Worm (Caenorhabditis elegans) whole organism, L2 larva: ENCODE measurements around the gene F55F10.3.

Source experiments
- C34F6.9 ChIP-seq: fragments of 150-350 bp; optimal IDR thresholded peaks from 2 replicates; lab custom pipeline; 2014; ENCODE audit warnings: missing biosample characterization, missing genetic modification characterization
- F13H6.1 ChIP-seq: sonication (generic microtip); optimal IDR thresholded peaks from 2 replicates; lab custom pipeline; 2016; ENCODE audit warnings: missing genetic modification characterization, missing compliant biosample characterization
- R02D3.7 ChIP-seq: fragments of 150-350 bp; optimal IDR thresholded peaks from 2 replicates; lab custom pipeline; 2014; ENCODE audit warnings: missing biosample characterization, missing genetic modification characterization
- ZK546.5 ChIP-seq: sonication (generic microtip); optimal IDR thresholded peaks from 2 replicates; lab custom pipeline; 2017; ENCODE audit warnings: missing biosample characterization, missing genetic modification characterization
- alr-1 ChIP-seq: fragments of 150-350 bp; optimal IDR thresholded peaks from 2 replicates; lab custom pipeline; 2014; ENCODE audit warnings: missing biosample characterization, missing genetic modification characterization
- blmp-1 ChIP-seq: sonication (generic microtip); optimal IDR thresholded peaks from 2 replicates; lab custom pipeline; 2017; ENCODE audit warnings: missing genetic modification characterization, mild to moderate bottlenecking, missing compliant biosample characterization, antibody characterized with exemption, moderate library complexity; ENCODE audit not compliant: insufficient read depth
- ceh-16 ChIP-seq: fragments of 150-350 bp; optimal IDR thresholded peaks from 2 replicates; lab custom pipeline; 2014; ENCODE audit warnings: missing biosample characterization, missing genetic modification characterization
- ceh-82 ChIP-seq: fragments of 150-350 bp; optimal IDR thresholded peaks from 2 replicates; lab custom pipeline; 2014; ENCODE audit warnings: missing biosample characterization, missing genetic modification characterization
- crh-2 ChIP-seq: sonication (generic microtip); optimal IDR thresholded peaks from 2 replicates; lab custom pipeline; 2017; ENCODE audit warnings: missing biosample characterization, missing genetic modification characterization
- egl-27 ChIP-seq: sonication (generic microtip); optimal IDR thresholded peaks from 3 replicates; lab custom pipeline; 2017; ENCODE audit warnings: missing biosample characterization, missing genetic modification reagents, missing genetic modification characterization
- elt-1 ChIP-seq: fragments of 150-350 bp; optimal IDR thresholded peaks from 2 replicates; lab custom pipeline; 2014; ENCODE audit warnings: missing biosample characterization, missing genetic modification characterization
- elt-3 ChIP-seq: sonication (generic microtip); optimal IDR thresholded peaks from 2 replicates; lab custom pipeline; 2017; ENCODE audit warnings: missing biosample characterization, missing genetic modification characterization
- fos-1 ChIP-seq: fragments of 150-350 bp; optimal IDR thresholded peaks from 2 replicates; lab custom pipeline; 2014; ENCODE audit warnings: missing biosample characterization, missing genetic modification characterization
- gmeb-1 ChIP-seq: fragments of 150-350 bp; optimal IDR thresholded peaks from 2 replicates; lab custom pipeline; 2014; ENCODE audit warnings: missing biosample characterization, missing genetic modification characterization
- lin-11 ChIP-seq: fragments of 150-350 bp; sonication (generic microtip); optimal IDR thresholded peaks from 2 replicates; lab custom pipeline; 2014; ENCODE audit warnings: missing biosample characterization, missing genetic modification characterization, inconsistent platforms, mixed read lengths
- lin-13 ChIP-seq: fragments of 150-350 bp; optimal IDR thresholded peaks from 2 replicates; lab custom pipeline; 2014; ENCODE audit warnings: missing biosample characterization, missing genetic modification reagents, missing genetic modification characterization
- lin-39 ChIP-seq: fragments of 150-350 bp; optimal IDR thresholded peaks from 2 replicates; lab custom pipeline; 2014; ENCODE audit warnings: missing biosample characterization, missing genetic modification reagents, missing genetic modification characterization
- mab-5 ChIP-seq: fragments of 150-350 bp; optimal IDR thresholded peaks from 2 replicates; lab custom pipeline; 2014; ENCODE audit warnings: missing biosample characterization, missing genetic modification characterization
- mdl-1 ChIP-seq, 2 experiments: fragments of 150-350 bp in 1 of 2; sonication (generic microtip) in 1 of 2; optimal IDR thresholded peaks; 2 replicates each; lab custom pipeline; 2017; ENCODE audit warnings: missing biosample characterization in 2 of 2, missing genetic modification characterization in 2 of 2
- nhr-10 ChIP-seq: sonication (generic microtip); optimal IDR thresholded peaks from 2 replicates; lab custom pipeline; 2017; ENCODE audit warnings: missing biosample characterization, missing genetic modification characterization
- nhr-129 ChIP-seq: fragments of 150-350 bp; optimal IDR thresholded peaks from 2 replicates; lab custom pipeline; 2014; ENCODE audit warnings: missing biosample characterization, missing genetic modification characterization
- nhr-23 ChIP-seq: fragments of 150-350 bp; optimal IDR thresholded peaks from 2 replicates; lab custom pipeline; 2014; ENCODE audit warnings: missing biosample characterization, missing genetic modification reagents, missing genetic modification characterization
- nhr-237 ChIP-seq: fragments of 150-350 bp; optimal IDR thresholded peaks from 2 replicates; lab custom pipeline; 2014; ENCODE audit warnings: missing biosample characterization, missing genetic modification characterization
- nhr-25 ChIP-seq: fragments of 150-350 bp; sonication (generic microtip); optimal IDR thresholded peaks from 3 replicates; lab custom pipeline; 2014; ENCODE audit warnings: missing biosample characterization, missing genetic modification characterization
- nhr-6 ChIP-seq: fragments of 150-350 bp; optimal IDR thresholded peaks from 2 replicates; lab custom pipeline; 2014; ENCODE audit warnings: missing biosample characterization, missing genetic modification characterization
- peb-1 ChIP-seq: fragments of 150-350 bp; optimal IDR thresholded peaks from 2 replicates; lab custom pipeline; 2014; ENCODE audit warnings: missing biosample characterization, missing genetic modification characterization
- sem-4 ChIP-seq: fragments of 150-350 bp; optimal IDR thresholded peaks from 2 replicates; lab custom pipeline; 2014; ENCODE audit warnings: missing biosample characterization, missing genetic modification reagents, missing genetic modification characterization
- sma-3 ChIP-seq: sonication (generic microtip); optimal IDR thresholded peaks from 2 replicates; lab custom pipeline; 2016; ENCODE audit warnings: missing genetic modification reagents, missing genetic modification characterization, missing compliant biosample characterization
- sma-9 ChIP-seq, 2 experiments: fragments of 150-350 bp in 1 of 2; sonication (generic microtip) in 1 of 2; optimal IDR thresholded peaks; 2 replicates each; lab custom pipeline; 2014 to 2016; ENCODE audit warnings: missing genetic modification characterization in 2 of 2, mild to moderate bottlenecking in 1 of 2, missing biosample characterization in 1 of 2, missing compliant biosample characterization in 1 of 2, missing genetic modification reagents in 1 of 2, moderate library complexity in 1 of 2
- snpc-4 ChIP-seq: fragments of 150-350 bp; optimal IDR thresholded peaks from 2 replicates; lab custom pipeline; 2014; ENCODE audit warnings: missing biosample characterization, missing genetic modification characterization
- unc-62 ChIP-seq: fragments of 150-350 bp; optimal IDR thresholded peaks from 2 replicates; lab custom pipeline; 2014; ENCODE audit warnings: missing biosample characterization, missing genetic modification reagents, missing genetic modification characterization
- zag-1 ChIP-seq: fragments of 150-350 bp; optimal IDR thresholded peaks from 2 replicates; lab custom pipeline; 2014; ENCODE audit warnings: missing biosample characterization, missing genetic modification characterization
- ztf-1 ChIP-seq: fragments of 200-800 bp; sonication (Bioruptor generic); conservative IDR thresholded peaks from 2 replicates; pipeline ENCODE4 v1.3.6; 2022; ENCODE audit warnings: missing genetic modification characterization, missing compliant biosample characterization
- ztf-11 ChIP-seq: sonication (generic microtip); optimal IDR thresholded peaks from 2 replicates; lab custom pipeline; 2017; ENCODE audit warnings: missing biosample characterization, missing genetic modification characterization
- ztf-4 ChIP-seq: fragments of 150-350 bp; optimal IDR thresholded peaks from 2 replicates; lab custom pipeline; 2014; ENCODE audit warnings: missing biosample characterization, missing genetic modification characterization

F55F10.3 gene

ce11 chrIV:4336139-4336851, 23.5 kb upstream of the F55F10.3 start, which contains the start of the genes W03B1.3 and oac-51:
Gene W03B1.3, minus strand, starts transcription at chrIV:4336239.
Gene oac-51, plus strand, starts transcription at chrIV:4336801.
- no peak for TF ChIP-seq zag-1
- no peak for TF ChIP-seq F13H6.1
- TF ChIP-seq gmeb-1 (tag; lab: Kevin White, UChicago): no peak
- no peak for TF ChIP-seq nhr-25
- no peak for TF ChIP-seq ZK546.5 (tag; lab: Kevin White, UChicago)
- TF ChIP-seq fos-1: no peak
- TF ChIP-seq C34F6.9 (tag; lab: Kevin White, UChicago): no peak
- TF ChIP-seq nhr-23 (tag; lab: Kevin White, UChicago): no peak
- TF ChIP-seq nhr-237: no peak
- TF ChIP-seq elt-3 (tag; lab: Kevin White, UChicago): no peak

ce11 chrIV:4338217-4338616, 21.5 kb upstream of the F55F10.3 start:
- peak; percentile 76 for TF ChIP-seq elt-1 (tag; lab: Kevin White, UChicago)
- peak; percentile 23 for TF ChIP-seq ceh-16
- peak; percentile 62 for TF ChIP-seq sma-9 (GFP tag; optimal IDR thresholded peaks at IDR 0.05; lab: Kevin White, UChicago)
- no peak for TF ChIP-seq sma-9 (tag; optimal IDR thresholded peaks at IDR 0.05; lab: Kevin White, UChicago)
- no peak for TF ChIP-seq snpc-4 (tag; lab: Kevin White, UChicago)
- TF ChIP-seq sma-3 (GFP tag; lab: Kevin White, UChicago): no peak
- TF ChIP-seq ceh-82 (tag; lab: Kevin White, UChicago): no peak
- peak; percentile 55 for TF ChIP-seq nhr-23 (tag; lab: Kevin White, UChicago)

- TF ChIP-seq lin-11 (tag; lab: Kevin White, UChicago) (no peak), nhr-23 (tag; lab: Kevin White, UChicago) (no peak), mdl-1 (tag; optimal IDR thresholded peaks at IDR 0.05; lab: Kevin White, UChicago) (no peak), blmp-1 (tag; lab: Kevin White, UChicago) (no peak), ztf-11 (tag; lab: Kevin White, UChicago) (no peak), ceh-16 (no peak), ztf-4 (no peak), unc-62 (GFP tag; lab: Kevin White, UChicago) (no peak), elt-3 (tag; lab: Kevin White, UChicago) (no peak), ceh-82 (tag; lab: Kevin White, UChicago) (no peak), crh-2 (tag; lab: Kevin White, UChicago) (no peak), lin-39 (tag; lab: Kevin White, UChicago) (no peak), C34F6.9 (tag; lab: Kevin White, UChicago) (no peak), F13H6.1 (no peak), nhr-129 (no peak), nhr-6 (tag; lab: Kevin White, UChicago) (no peak), alr-1 (tag; lab: Kevin White, UChicago) (no peak), mab-5 (no peak), lin-13 (GFP tag; lab: Kevin White, UChicago) (no peak)
Observed at ce11 chrIV:4344828-4345227, 14.9 kb upstream of the F55F10.3 start.

DNA sequence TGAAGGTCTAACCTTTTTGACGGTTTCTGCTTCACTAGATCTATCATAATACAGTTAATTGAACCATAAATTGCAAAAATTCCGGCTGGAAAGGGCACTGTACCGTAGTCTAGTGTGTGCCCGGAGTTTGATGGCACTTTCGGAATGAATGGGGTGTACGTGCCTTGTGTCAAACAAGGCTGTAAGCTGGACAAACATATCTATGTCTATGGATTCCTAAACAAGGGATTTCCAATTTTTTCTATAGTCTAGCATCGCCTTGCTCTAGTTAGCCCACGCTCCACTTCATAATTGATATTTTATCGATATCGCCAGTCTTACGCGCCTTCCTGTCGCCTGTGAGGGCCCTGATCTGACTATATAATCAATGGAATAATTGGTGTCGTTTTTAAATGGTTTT, 13.2 kb upstream of the F55F10.3 start, which contains the start of gene oac-52:
Gene oac-52 (minus strand): TSS at position 101 of the 400 bp plus-strand sequence.
- TF ChIP-seq alr-1 (tag; lab: Kevin White, UChicago): no peak
- TF ChIP-seq ZK546.5 (tag; lab: Kevin White, UChicago): no peak
- no peak for TF ChIP-seq R02D3.7 (tag; lab: Kevin White, UChicago)
- TF ChIP-seq lin-39 (tag; lab: Kevin White, UChicago): no peak
- no peak for TF ChIP-seq peb-1 (tag; lab: Kevin White, UChicago)
- no peak for TF ChIP-seq nhr-10 (tag; lab: Kevin White, UChicago)
- TF ChIP-seq lin-13 (GFP tag; lab: Kevin White, UChicago): no peak
- TF ChIP-seq sma-9 (GFP tag; optimal IDR thresholded peaks at IDR 0.05; lab: Kevin White, UChicago): no peak
- no peak for TF ChIP-seq sma-9 (tag; optimal IDR thresholded peaks at IDR 0.05; lab: Kevin White, UChicago)
- TF ChIP-seq ztf-1 (GFP tag; lab: Robert Waterston, UW): no peak
- TF ChIP-seq sem-4: no peak
- TF ChIP-seq egl-27: no peak
- TF ChIP-seq C34F6.9 (tag; lab: Kevin White, UChicago): no peak
